Worm (Caenorhabditis elegans) whole organism, late embryonic: ENCODE results near the gene C25E10.13.

Experiments used
- ceh-18 ChIP-seq: sonication (generic microtip); optimal IDR thresholded peaks from 2 replicates; lab custom pipeline; 2016; ENCODE audit warnings: missing genetic modification characterization, missing compliant biosample characterization
- ceh-34 ChIP-seq: sonication (generic microtip); optimal IDR thresholded peaks from 2 replicates; lab custom pipeline; 2016; ENCODE audit warnings: mild to moderate bottlenecking, missing genetic modification characterization, missing compliant biosample characterization
- ceh-9 ChIP-seq: sonication (generic microtip); optimal IDR thresholded peaks from 2 replicates; lab custom pipeline; 2016; ENCODE audit warnings: mild to moderate bottlenecking, missing genetic modification characterization, inconsistent platforms, missing compliant biosample characterization
- dmd-4 ChIP-seq: sonication (generic microtip); optimal IDR thresholded peaks from 2 replicates; lab custom pipeline; 2016; ENCODE audit warnings: borderline replicate concordance, missing genetic modification characterization, missing compliant biosample characterization
- elt-2 ChIP-seq: sonication (generic microtip); optimal IDR thresholded peaks from 2 replicates; lab custom pipeline; 2016; ENCODE audit warnings: missing genetic modification reagents, missing genetic modification characterization, missing compliant biosample characterization
- fax-1 ChIP-seq: sonication (generic microtip); optimal IDR thresholded peaks from 2 replicates; lab custom pipeline; 2016; ENCODE audit warnings: missing genotype, missing genetic modification characterization, missing compliant biosample characterization
- fkh-10 ChIP-seq: fragments of 150-350 bp; optimal IDR thresholded peaks from 2 replicates; lab custom pipeline; 2014; ENCODE audit warnings: missing biosample characterization, missing genetic modification reagents, missing genetic modification characterization
- nfya-1 ChIP-seq: sonication (generic microtip); optimal IDR thresholded peaks from 2 replicates; lab custom pipeline; 2017; ENCODE audit warnings: missing genetic modification characterization, mild to moderate bottlenecking, missing compliant biosample characterization, antibody characterized with exemption, moderate library complexity
- nhr-11 ChIP-seq: fragments of 150-350 bp; optimal IDR thresholded peaks from 2 replicates; lab custom pipeline; 2014; ENCODE audit warnings: missing biosample characterization, missing genetic modification characterization
- pag-3 ChIP-seq: sonication (generic microtip); optimal IDR thresholded peaks from 2 replicates; lab custom pipeline; 2016; ENCODE audit warnings: missing compliant biosample characterization, missing genetic modification characterization, borderline replicate concordance
- tbx-2 ChIP-seq: sonication (generic microtip); optimal IDR thresholded peaks from 2 replicates; lab custom pipeline; 2016; ENCODE audit warnings: missing genetic modification characterization, missing compliant biosample characterization
- unc-86 ChIP-seq: sonication (generic microtip); optimal IDR thresholded peaks from 2 replicates; lab custom pipeline; 2016; ENCODE audit warnings: missing genetic modification characterization, missing compliant biosample characterization

ce11 chrV:9055644-9056043, 3.9 kb upstream of the C25E10.13 start:
- no peak for TF ChIP-seq fkh-10 (GFP tag; lab: Kevin White, UChicago)
- TF ChIP-seq dmd-4 (tag; lab: Kevin White, UChicago), result no peak
- no peak for TF ChIP-seq ceh-18 (tag; lab: Kevin White, UChicago)
- TF ChIP-seq pag-3 (tag; lab: Kevin White, UChicago), result no peak
- TF ChIP-seq elt-2, result no peak
- TF ChIP-seq tbx-2, result no peak
- no peak for TF ChIP-seq nhr-11 (tag; lab: Kevin White, UChicago)
- no peak for TF ChIP-seq ceh-34 (tag; lab: Kevin White, UChicago)
- no peak for TF ChIP-seq nfya-1 (tag; lab: Kevin White, UChicago)
- TF ChIP-seq unc-86 (tag; lab: Kevin White, UChicago), result no peak
- TF ChIP-seq fax-1, result no peak
- TF ChIP-seq ceh-9, result no peak
